Fruit fly (Drosophila melanogaster) whole organism, prepupa: ENCODE data around the gene Prx5.

Experiments used
- Blimp-1 ChIP-seq: fragments of 200-800 bp; sonication (Bioruptor generic); optimal IDR thresholded peaks from 3 replicates; lab custom pipeline; 2017; ENCODE audit warnings: missing biosample characterization, missing genetic modification characterization, mild to moderate bottlenecking, moderate library complexity, missing genetic modification reagents
- CG11294 ChIP-seq: fragments of 200-800 bp; sonication (Bioruptor generic); IDR thresholded peaks from 2 replicates; pipeline ENCODE4 v1.3.6; 2022; ENCODE audit warnings: missing biosample characterization, missing genetic modification characterization
- CG11762 ChIP-seq: fragments of 200-800 bp; sonication (Bioruptor generic); optimal IDR thresholded peaks from 3 replicates; lab custom pipeline; 2016; ENCODE audit warnings: missing biosample characterization, missing genetic modification characterization; ENCODE audit not compliant: insufficient read depth
- CG11902 ChIP-seq: fragments of 200-800 bp; sonication (Bioruptor generic); optimal IDR thresholded peaks from 3 replicates; lab custom pipeline; 2016; ENCODE audit warnings: missing biosample characterization, missing genetic modification characterization
- CG15336 ChIP-seq: fragments of 200-800 bp; sonication (Bioruptor generic); IDR thresholded peaks from 2 replicates; pipeline ENCODE4 v1.3.6; 2022; ENCODE audit warnings: missing biosample characterization, missing genetic modification characterization
- CG1621 ChIP-seq: fragments of 200-800 bp; sonication (Bioruptor generic); optimal IDR thresholded peaks from 3 replicates; lab custom pipeline; 2018; ENCODE audit warnings: missing biosample characterization, mild to moderate bottlenecking, missing genetic modification characterization
- CG16779 ChIP-seq: fragments of 200-800 bp; sonication (Bioruptor generic); optimal IDR thresholded peaks from 3 replicates; lab custom pipeline; 2017; ENCODE audit warnings: missing biosample characterization, mild to moderate bottlenecking, missing genetic modification characterization
- CG31627 ChIP-seq: fragments of 200-800 bp; sonication (Bioruptor generic); optimal IDR thresholded peaks from 3 replicates; lab custom pipeline; 2016; ENCODE audit warnings: missing biosample characterization, missing genetic modification characterization
- CG32006 ChIP-seq: fragments of 200-800 bp; sonication (Bioruptor generic); optimal IDR thresholded peaks from 3 replicates; lab custom pipeline; 2017; ENCODE audit warnings: missing biosample characterization, mild to moderate bottlenecking, missing genetic modification characterization
- CG34406 ChIP-seq: fragments of 200-800 bp; sonication (Bioruptor generic); optimal IDR thresholded peaks from 3 replicates; lab custom pipeline; 2016; ENCODE audit warnings: missing biosample characterization, missing genetic modification characterization
- CG3919 ChIP-seq: fragments of 200-800 bp; sonication (Bioruptor generic); optimal IDR thresholded peaks from 3 replicates; lab custom pipeline; 2016; ENCODE audit warnings: missing biosample characterization, missing genetic modification characterization
- CG4318 ChIP-seq: fragments of 200-800 bp; sonication (Bioruptor generic); optimal IDR thresholded peaks from 3 replicates; lab custom pipeline; 2017; ENCODE audit warnings: missing biosample characterization, mild to moderate bottlenecking, missing genetic modification characterization
- CG6163 ChIP-seq: fragments of 200-800 bp; sonication (Bioruptor generic); IDR thresholded peaks from 3 replicates; pipeline ENCODE4 v1.3.6; 2022; ENCODE audit warnings: missing biosample characterization, missing genetic modification characterization
- CG6276 ChIP-seq: fragments of 200-800 bp; sonication (Bioruptor generic); optimal IDR thresholded peaks from 2 replicates; lab custom pipeline; 2017; ENCODE audit warnings: missing biosample characterization, mild to moderate bottlenecking, missing genetic modification characterization
- CG6792 ChIP-seq: fragments of 200-800 bp; sonication (Bioruptor generic); optimal IDR thresholded peaks from 3 replicates; lab custom pipeline; 2016; ENCODE audit warnings: missing biosample characterization, missing genetic modification characterization
- CG6808 ChIP-seq: fragments of 200-800 bp; sonication (Bioruptor generic); optimal IDR thresholded peaks from 3 replicates; lab custom pipeline; 2017; ENCODE audit warnings: missing biosample characterization, missing genetic modification characterization, mild to moderate bottlenecking, moderate library complexity, missing genetic modification reagents
- CG7368 ChIP-seq: fragments of 200-800 bp; sonication (Bioruptor generic); optimal IDR thresholded peaks from 3 replicates; lab custom pipeline; 2016; ENCODE audit warnings: missing biosample characterization, missing genetic modification characterization
- CG8119 ChIP-seq: fragments of 200-800 bp; sonication (Bioruptor generic); IDR thresholded peaks from 3 replicates; pipeline ENCODE4 v1.3.6; 2022; ENCODE audit warnings: missing biosample characterization, missing genetic modification characterization
- CG8319 ChIP-seq: fragments of 200-800 bp; sonication (Bioruptor generic); optimal IDR thresholded peaks from 3 replicates; lab custom pipeline; 2016; ENCODE audit warnings: missing biosample characterization, missing genetic modification characterization
- CG9139 ChIP-seq: fragments of 200-800 bp; sonication (Bioruptor generic); optimal IDR thresholded peaks from 3 replicates; lab custom pipeline; 2017; ENCODE audit warnings: missing biosample characterization, mild to moderate bottlenecking, missing genetic modification characterization
- Eip75B ChIP-seq: fragments of 200-800 bp; sonication (Bioruptor generic); optimal IDR thresholded peaks from 3 replicates; lab custom pipeline; 2016; ENCODE audit warnings: missing biosample characterization, missing genetic modification characterization
- Eip78C ChIP-seq: fragments of 200-800 bp; sonication (Bioruptor generic); peaks from one replicate; lab custom pipeline; 2016; ENCODE audit warnings: missing biosample characterization, missing genetic modification characterization
- Ets21C ChIP-seq: fragments of 200-800 bp; sonication (Bioruptor generic); optimal IDR thresholded peaks from 3 replicates; lab custom pipeline; 2016; ENCODE audit warnings: missing biosample characterization, missing genetic modification characterization
- Ets96B ChIP-seq: fragments of 200-800 bp; optimal IDR thresholded peaks from 2 replicates; lab custom pipeline; 2019; ENCODE audit warnings: missing biosample characterization, mild to moderate bottlenecking, missing genetic modification characterization, moderate library complexity
- Gug ChIP-seq: fragments of 200-800 bp; sonication (Bioruptor generic); IDR thresholded peaks from 2 replicates; pipeline ENCODE4 v1.3.6; 2022; ENCODE audit warnings: missing biosample characterization, missing genetic modification characterization
- Hr38 ChIP-seq: sonication (Bioruptor generic); optimal IDR thresholded peaks from 2 replicates; lab custom pipeline; 2016; ENCODE audit warnings: missing biosample characterization, missing genetic modification characterization
- Hr39 ChIP-seq: fragments of 200-800 bp; sonication (Bioruptor generic); optimal IDR thresholded peaks from 2 replicates; lab custom pipeline; 2016; ENCODE audit warnings: missing biosample characterization, missing genetic modification characterization
- Hr4 ChIP-seq: fragments of 200-800 bp; sonication (Bioruptor generic); optimal IDR thresholded peaks from 3 replicates; lab custom pipeline; 2016; ENCODE audit warnings: missing biosample characterization, missing genetic modification characterization
- Met ChIP-seq: fragments of 200-800 bp; sonication (Bioruptor generic); optimal IDR thresholded peaks from 3 replicates; lab custom pipeline; 2016; ENCODE audit warnings: missing biosample characterization, missing genetic modification characterization
- OdsH ChIP-seq: fragments of 200-800 bp; sonication (Bioruptor generic); optimal IDR thresholded peaks from 3 replicates; lab custom pipeline; 2016; ENCODE audit warnings: missing biosample characterization, missing genetic modification characterization
- Sox102F ChIP-seq: fragments of 200-800 bp; sonication (Bioruptor generic); optimal IDR thresholded peaks from 2 replicates; lab custom pipeline; 2016; ENCODE audit warnings: missing biosample characterization, mild to moderate bottlenecking, missing genetic modification characterization
- Sox14 ChIP-seq: fragments of 200-800 bp; sonication (Bioruptor generic); optimal IDR thresholded peaks from 3 replicates; lab custom pipeline; 2016; ENCODE audit warnings: missing biosample characterization, missing genetic modification characterization
- Sox15 ChIP-seq: fragments of 200-800 bp; sonication (Bioruptor generic); optimal IDR thresholded peaks from 3 replicates; lab custom pipeline; 2016; ENCODE audit warnings: missing biosample characterization, missing genetic modification characterization
- achi ChIP-seq: fragments of 200-800 bp; sonication (Bioruptor generic); optimal IDR thresholded peaks from 3 replicates; lab custom pipeline; 2016; ENCODE audit warnings: missing biosample characterization, missing genetic modification characterization
- acj6 ChIP-seq: fragments of 200-800 bp; sonication (Bioruptor generic); optimal IDR thresholded peaks from 3 replicates; lab custom pipeline; 2016; ENCODE audit warnings: missing biosample characterization, missing genetic modification characterization
- dsx ChIP-seq: fragments of 200-800 bp; optimal IDR thresholded peaks from 3 replicates; lab custom pipeline; 2019; ENCODE audit warnings: missing biosample characterization, mild to moderate bottlenecking, missing genetic modification characterization, moderate library complexity; ENCODE audit not compliant: poor library complexity, severe bottlenecking
- eg ChIP-seq: fragments of 200-800 bp; sonication (Bioruptor generic); IDR thresholded peaks from 3 replicates; pipeline ENCODE4 v1.3.6; 2022; ENCODE audit warnings: missing biosample characterization, missing genetic modification characterization
- esn ChIP-seq: fragments of 200-800 bp; sonication (Bioruptor generic); optimal IDR thresholded peaks from 2 replicates; lab custom pipeline; 2016; ENCODE audit warnings: missing biosample characterization, mild to moderate bottlenecking, missing genetic modification characterization, moderate library complexity
- fd59A ChIP-seq: fragments of 200-800 bp; sonication (Bioruptor generic); optimal IDR thresholded peaks from 2 replicates; lab custom pipeline; 2017; ENCODE audit warnings: missing biosample characterization, mild to moderate bottlenecking, missing genetic modification characterization, missing genetic modification reagents
- fkh ChIP-seq: fragments of 200-800 bp; sonication (Bioruptor generic); optimal IDR thresholded peaks from 3 replicates; lab custom pipeline; 2017; ENCODE audit warnings: missing biosample characterization, mild to moderate bottlenecking, missing genetic modification characterization, moderate library complexity
- lz ChIP-seq: fragments of 200-800 bp; sonication (Bioruptor generic); optimal IDR thresholded peaks from 3 replicates; lab custom pipeline; 2016; ENCODE audit warnings: missing biosample characterization, missing genetic modification characterization
- net ChIP-seq: fragments of 200-800 bp; sonication (Bioruptor generic); optimal IDR thresholded peaks from 3 replicates; lab custom pipeline; 2016; ENCODE audit warnings: missing biosample characterization, missing genetic modification characterization
- pdm3 ChIP-seq: fragments of 200-800 bp; sonication (Bioruptor generic); optimal IDR thresholded peaks from 3 replicates; lab custom pipeline; 2016; ENCODE audit warnings: missing biosample characterization, missing genetic modification characterization
- salr ChIP-seq, 2 experiments: fragments of 200-800 bp; sonication (Bioruptor generic); optimal IDR thresholded peaks; 3 replicates each; lab custom pipeline; 2016 to 2018; ENCODE audit warnings: missing biosample characterization in 2 of 2, missing genetic modification characterization in 2 of 2, mild to moderate bottlenecking in 1 of 2
- spab ChIP-seq: fragments of 200-800 bp; sonication (Bioruptor generic); optimal IDR thresholded peaks from 2 replicates; lab custom pipeline; 2017; ENCODE audit warnings: missing biosample characterization, mild to moderate bottlenecking, missing genetic modification characterization, missing genetic modification reagents
- svp ChIP-seq: fragments of 200-800 bp; sonication (Bioruptor generic); peaks from one replicate; lab custom pipeline; 2016; ENCODE audit warnings: missing biosample characterization, missing genetic modification characterization
- vri ChIP-seq: fragments of 200-800 bp; sonication (Bioruptor generic); optimal IDR thresholded peaks from 3 replicates; lab custom pipeline; 2016; ENCODE audit warnings: missing biosample characterization, mild to moderate bottlenecking, missing genetic modification characterization

Prx5 gene

dm6 chr3R:18166261-18166720 is 782 bp downstream of the Prx5 start (continued):
- TF ChIP-seq net (GFP tag; lab: Kevin White, UChicago) (no peak), CG11762 (GFP tag; lab: Kevin White, UChicago) (no peak), vri (GFP tag; lab: Kevin White, UChicago) (peak; percentile 44), Sox14 (GFP tag; lab: Kevin White, UChicago) (peak; percentile 41), acj6 (GFP tag; lab: Kevin White, UChicago) (no peak), CG8319 (GFP tag; lab: Kevin White, UChicago) (no peak), fkh (GFP tag; lab: Kevin White, UChicago) (no peak), CG8119 (GFP tag; lab: Robert Waterston, UW) (no peak), Hr4 (GFP tag; lab: Kevin White, UChicago) (no peak), esn (GFP tag; lab: Kevin White, UChicago) (no peak), Eip75B (GFP tag; lab: Kevin White, UChicago) (peak; percentile 10), spab (GFP tag; lab: Kevin White, UChicago) (no peak), fd59A (GFP tag; lab: Kevin White, UChicago) (no peak), CG31627 (GFP tag; lab: Kevin White, UChicago) (no peak), dsx (GFP tag; lab: Kevin White, UChicago) (no peak), Sox102F (GFP tag; lab: Kevin White, UChicago) (no peak)

dm6 chr3R:18164052-18164722 is 2.9 kb downstream of the Prx5 start, which contains the start of the genes CG7218 and Cbp20:
CG7218 (minus strand) TSS chr3R:18164397.
Cbp20 (plus strand) TSS chr3R:18164661.
- TF ChIP-seq Sox15 (GFP tag; lab: Kevin White, UChicago): peak; percentile 50
- TF ChIP-seq CG11902 (GFP tag; lab: Kevin White, UChicago): peak; percentile 40
- TF ChIP-seq CG15336 (GFP tag; lab: Robert Waterston, UW): no peak; the same call in 1 of the 2 replicates
- TF ChIP-seq Blimp-1 (GFP tag; lab: Kevin White, UChicago): no peak
- peak; percentile 55; the same call in 1 of the 2 replicates for TF ChIP-seq Gug
- no peak for TF ChIP-seq CG1621 (tag; lab: Kevin White, UChicago)
- peak; percentile 47 for TF ChIP-seq vri (GFP tag; lab: Kevin White, UChicago)
- TF ChIP-seq Hr4 (GFP tag; lab: Kevin White, UChicago): peak; percentile 71
- TF ChIP-seq Ets21C (GFP tag; lab: Kevin White, UChicago): peak; percentile 45
- peak; percentile 69 for TF ChIP-seq CG6163
- peak; percentile 73 for TF ChIP-seq pdm3 (GFP tag; lab: Kevin White, UChicago)
- peak; percentile 59 for TF ChIP-seq CG32006 (GFP tag; lab: Kevin White, UChicago)
- peak; percentile 86 for TF ChIP-seq Eip78C (GFP tag; lab: Kevin White, UChicago)
- peak; percentile 66 for TF ChIP-seq Sox102F (GFP tag; lab: Kevin White, UChicago)
- no peak for TF ChIP-seq CG6276 (GFP tag; lab: Kevin White, UChicago)
- no peak for TF ChIP-seq CG6808 (GFP tag; lab: Kevin White, UChicago)
- peak; percentile 68 for TF ChIP-seq Met (GFP tag; lab: Kevin White, UChicago)
- TF ChIP-seq esn (GFP tag; lab: Kevin White, UChicago): peak; percentile 77
- TF ChIP-seq CG9139 (GFP tag; lab: Kevin White, UChicago): no peak
- TF ChIP-seq CG16779 (tag; lab: Kevin White, UChicago): no peak
- peak; percentile 52 for TF ChIP-seq CG11294 (GFP tag; lab: Robert Waterston, UW)
- no peak for TF ChIP-seq Hr38 (GFP tag; lab: Kevin White, UChicago)
- peak; percentile 72 for TF ChIP-seq OdsH (GFP tag; lab: Kevin White, UChicago)
- TF ChIP-seq CG3919 (GFP tag; lab: Kevin White, UChicago): peak; percentile 69
- TF ChIP-seq svp: peak; percentile 85
- peak; percentile 61 for TF ChIP-seq net (GFP tag; lab: Kevin White, UChicago)
- no peak for TF ChIP-seq fd59A (GFP tag; lab: Kevin White, UChicago)
- TF ChIP-seq lz (GFP tag; lab: Kevin White, UChicago): peak; percentile 72
- TF ChIP-seq CG7368 (GFP tag; lab: Kevin White, UChicago): peak; percentile 8
- TF ChIP-seq Ets96B: peak; percentile 17
- peak; percentile 43 for TF ChIP-seq CG6792 (GFP tag; lab: Kevin White, UChicago)
- TF ChIP-seq Hr39 (GFP tag; lab: Kevin White, UChicago): peak; percentile 69
- peak; percentile 10 for TF ChIP-seq dsx (GFP tag; lab: Kevin White, UChicago)
- TF ChIP-seq achi: peak; percentile 60
- TF ChIP-seq eg (GFP tag; lab: Robert Waterston, UW): peak; percentile 69
- TF ChIP-seq salr (GFP tag; optimal IDR thresholded peaks at IDR 0.05; lab: Kevin White, UChicago): no peak
- TF ChIP-seq CG34406: peak; percentile 13
- TF ChIP-seq CG4318 (GFP tag; lab: Kevin White, UChicago): peak; percentile 19
